Fruit fly (Drosophila melanogaster): ENCODE data around the gene Moca-cyp.

Moca-cyp gene

dm6 chr3R:28327132-28327531, 13.0 kb upstream of the Moca-cyp start (continued):
- TF ChIP-seq CG6163 (GFP tag; IDR thresholded peaks at IDR 0.05): no peak
- TF ChIP-seq CG9139 (GFP tag; optimal IDR thresholded peaks at IDR 0.05): no peak
- no peak for TF ChIP-seq Hr38 (GFP tag; optimal IDR thresholded peaks at IDR 0.05)
- TF ChIP-seq CG15336 (GFP tag; IDR thresholded peaks at IDR 0.05): no peak
- no peak for TF ChIP-seq Gug (GFP tag; IDR thresholded peaks at IDR 0.05)
- TF ChIP-seq Blimp-1 (GFP tag; optimal IDR thresholded peaks at IDR 0.05): no peak
- TF ChIP-seq lz (GFP tag; optimal IDR thresholded peaks at IDR 0.05): peak; percentile 31
- TF ChIP-seq net (GFP tag; optimal IDR thresholded peaks at IDR 0.05): no peak
- TF ChIP-seq Smox (GFP tag; optimal IDR thresholded peaks at IDR 0.05): peak; percentile 54
- no peak for TF ChIP-seq CG6276 (GFP tag; optimal IDR thresholded peaks at IDR 0.05)
- peak; percentile 24 for TF ChIP-seq CG31627 (GFP tag; optimal IDR thresholded peaks at IDR 0.05)
- TF ChIP-seq salr (GFP tag; optimal IDR thresholded peaks at IDR 0.05): no peak
- TF ChIP-seq CG10669 (GFP tag; optimal IDR thresholded peaks at IDR 0.05): peak; percentile 28
- TF ChIP-seq CG6792 (GFP tag; optimal IDR thresholded peaks at IDR 0.05): peak; percentile 31
- no peak for TF ChIP-seq spab (GFP tag; optimal IDR thresholded peaks at IDR 0.05)
- TF ChIP-seq achi (GFP tag; optimal IDR thresholded peaks at IDR 0.05): peak; percentile 44

dm6 chr3R:28327709-28328467, 12.2 kb upstream of the Moca-cyp start:
- no peak for TF ChIP-seq Smox (GFP tag; optimal IDR thresholded peaks at IDR 0.05)
- TF ChIP-seq CG10631 (GFP tag; optimal IDR thresholded peaks at IDR 0.05): no peak
- no peak for TF ChIP-seq Sox102F (GFP tag; optimal IDR thresholded peaks at IDR 0.05)
- TF ChIP-seq Eip78C (GFP tag): no peak
- TF ChIP-seq cyc (GFP tag; optimal IDR thresholded peaks at IDR 0.05): no peak
- TF ChIP-seq svp (GFP tag): peak; percentile 61
- no peak for TF ChIP-seq dsx (GFP tag; optimal IDR thresholded peaks at IDR 0.05; ENCODE audit: poor library complexity, severe bottlenecking)
- TF ChIP-seq acj6 (GFP tag; optimal IDR thresholded peaks at IDR 0.05): no peak
- TF ChIP-seq CG8632 (GFP tag; optimal IDR thresholded peaks at IDR 0.05): no peak
- no peak for TF ChIP-seq CG11902 (GFP tag; optimal IDR thresholded peaks at IDR 0.05)
- no peak for TF ChIP-seq CG1621 (tag; optimal IDR thresholded peaks at IDR 0.05)
- TF ChIP-seq CG6276 (GFP tag; optimal IDR thresholded peaks at IDR 0.05): no peak
- no peak for TF ChIP-seq Ets96B (tag; optimal IDR thresholded peaks at IDR 0.05)
- peak; percentile 28 for TF ChIP-seq fkh (GFP tag; optimal IDR thresholded peaks at IDR 0.05)

- peak; percentile 71 for TF ChIP-seq Lpt (GFP tag; optimal IDR thresholded peaks at IDR 0.05)
- TF ChIP-seq CG10631 (GFP tag; optimal IDR thresholded peaks at IDR 0.05): peak; percentile 70
- peak; percentile 76 for TF ChIP-seq CG6808 (GFP tag; optimal IDR thresholded peaks at IDR 0.05)
- TF ChIP-seq dac (GFP tag; optimal IDR thresholded peaks at IDR 0.05): peak; percentile 36
- TF ChIP-seq CG16779 (tag; optimal IDR thresholded peaks at IDR 0.05): no peak
- peak; percentile 87 for TF ChIP-seq Hr4 (GFP tag; optimal IDR thresholded peaks at IDR 0.05)
- peak; percentile 20 for TF ChIP-seq esn (GFP tag; optimal IDR thresholded peaks at IDR 0.05)
- TF ChIP-seq CG8632 (GFP tag; optimal IDR thresholded peaks at IDR 0.05): peak; percentile 16
- TF ChIP-seq CG11762 (GFP tag; optimal IDR thresholded peaks at IDR 0.05; ENCODE audit: insufficient read depth): peak; percentile 63
- TF ChIP-seq ss (GFP tag; optimal IDR thresholded peaks at IDR 0.05): peak; percentile 30 to 67
- peak; percentile 74 for TF ChIP-seq CG1621 (tag; optimal IDR thresholded peaks at IDR 0.05)
- peak; percentile 88 for TF ChIP-seq Eip78C (GFP tag)
- peak; percentile 57 for TF ChIP-seq spab (GFP tag; optimal IDR thresholded peaks at IDR 0.05)
- peak; percentile 91 for TF ChIP-seq CG32006 (GFP tag; optimal IDR thresholded peaks at IDR 0.05)
- TF ChIP-seq CG6276 (GFP tag; optimal IDR thresholded peaks at IDR 0.05): peak; percentile 76
- peak; percentile 44 for TF ChIP-seq topi (GFP tag; optimal IDR thresholded peaks at IDR 0.05)
- TF ChIP-seq Hr38 (GFP tag; optimal IDR thresholded peaks at IDR 0.05): no peak
- TF ChIP-seq net (GFP tag; optimal IDR thresholded peaks at IDR 0.05): peak; percentile 79
- peak; percentile 69 for TF ChIP-seq CG3919 (GFP tag; optimal IDR thresholded peaks at IDR 0.05)
- peak; percentile 30 for TF ChIP-seq CG34406 (GFP tag; optimal IDR thresholded peaks at IDR 0.05)
- no peak for TF ChIP-seq Ets21C (GFP tag; optimal IDR thresholded peaks at IDR 0.05)
- peak; percentile 52 to 85 for TF ChIP-seq salr (GFP tag; optimal IDR thresholded peaks at IDR 0.05)
- TF ChIP-seq Eip75B (GFP tag; optimal IDR thresholded peaks at IDR 0.05): peak; percentile 65
- TF ChIP-seq CG11294 (GFP tag; IDR thresholded peaks at IDR 0.05): peak; percentile 87
- peak; percentile 76 for TF ChIP-seq pdm3 (GFP tag; optimal IDR thresholded peaks at IDR 0.05)
- TF ChIP-seq eg (GFP tag; IDR thresholded peaks at IDR 0.05): peak; percentile 93
Observed at dm6 chr3R:28328780-28329546, 11.2 kb upstream of the Moca-cyp start.
